Fruit fly (Drosophila melanogaster) whole organism, embryonic: ENCODE measurements around the gene Oseg1.

Experiments
- Aef1 ChIP-seq: fragments of 200-800 bp; sonication (Bioruptor generic); IDR thresholded peaks from 3 replicates; pipeline ENCODE4 v1.3.6; 2022; ENCODE audit warnings: missing biosample characterization, missing genetic modification characterization
- Antp ChIP-seq: fragments of 200-800 bp; sonication (Bioruptor generic); optimal IDR thresholded peaks from 3 replicates; lab custom pipeline; 2016; ENCODE audit warnings: missing biosample characterization, missing genetic modification characterization
- CG10147 ChIP-seq: fragments of 200-800 bp; sonication (Bioruptor generic); optimal IDR thresholded peaks from 2 replicates; lab custom pipeline; 2019; ENCODE audit warnings: missing biosample characterization, mild to moderate bottlenecking, missing genetic modification characterization, moderate library complexity
- CG11456 ChIP-seq: fragments of 200-800 bp; sonication (Bioruptor generic); IDR thresholded peaks from 3 replicates; pipeline ENCODE4 v1.3.6; 2022; ENCODE audit warnings: missing biosample characterization, missing genetic modification characterization
- CG1647 ChIP-seq: fragments of 200-800 bp; sonication (Bioruptor generic); optimal IDR thresholded peaks from 3 replicates; lab custom pipeline; 2016; ENCODE audit warnings: missing biosample characterization, missing genetic modification characterization
- CG17568 ChIP-seq: fragments of 200-800 bp; sonication (Bioruptor generic); optimal IDR thresholded peaks from 2 replicates; lab custom pipeline; 2018; ENCODE audit warnings: missing biosample characterization, mild to moderate bottlenecking, missing genetic modification characterization, moderate library complexity
- CG17829 ChIP-seq: fragments of 200-800 bp; optimal IDR thresholded peaks from 2 replicates; lab custom pipeline; 2019; ENCODE audit warnings: missing biosample characterization, mild to moderate bottlenecking, missing genetic modification characterization, moderate library complexity
- CG2129 ChIP-seq: fragments of 200-800 bp; sonication (Bioruptor generic); IDR thresholded peaks from 2 replicates; pipeline ENCODE4 v1.3.6; 2022; ENCODE audit warnings: missing biosample characterization, missing genetic modification characterization; ENCODE audit not compliant: partially characterized antibody
- CG2199 ChIP-seq: fragments of 200-800 bp; sonication (Bioruptor generic); IDR thresholded peaks from 3 replicates; pipeline ENCODE4 v1.3.6; 2022; ENCODE audit warnings: missing biosample characterization, missing genetic modification characterization
- CG30403 ChIP-seq: fragments of 200-800 bp; sonication (Bioruptor generic); optimal IDR thresholded peaks from 3 replicates; lab custom pipeline; 2016; ENCODE audit warnings: missing biosample characterization, missing genetic modification characterization
- CG31388 ChIP-seq: fragments of 200-800 bp; sonication (Bioruptor generic); optimal IDR thresholded peaks from 2 replicates; lab custom pipeline; 2016; ENCODE audit warnings: missing biosample characterization, missing genetic modification characterization
- CG3163 ChIP-seq: fragments of 200-800 bp; sonication (Bioruptor generic); optimal IDR thresholded peaks from 3 replicates; lab custom pipeline; 2016; ENCODE audit warnings: missing biosample characterization, missing genetic modification characterization
- CG32532 ChIP-seq: fragments of 200-800 bp; sonication (Bioruptor generic); IDR thresholded peaks from 2 replicates; pipeline ENCODE4 v1.3.6; 2022; ENCODE audit warnings: missing biosample characterization, missing genetic modification characterization
- CG34422 ChIP-seq: fragments of 200-800 bp; sonication (Bioruptor generic); IDR thresholded peaks from 3 replicates; pipeline ENCODE4 v1.3.6; 2022; ENCODE audit warnings: missing biosample characterization, missing genetic modification characterization
- CG4617 ChIP-seq: fragments of 200-800 bp; sonication (Bioruptor generic); optimal IDR thresholded peaks from 3 replicates; lab custom pipeline; 2016; ENCODE audit warnings: missing biosample characterization, missing genetic modification characterization, borderline replicate concordance
- CG6689 ChIP-seq: fragments of 200-800 bp; sonication (Bioruptor generic); IDR thresholded peaks from 2 replicates; pipeline ENCODE4 v1.3.6; 2022; ENCODE audit warnings: missing biosample characterization, missing genetic modification characterization
- CG7786 ChIP-seq: fragments of 200-800 bp; sonication (Bioruptor generic); optimal IDR thresholded peaks from 2 replicates; lab custom pipeline; 2016; ENCODE audit warnings: missing biosample characterization, missing genetic modification characterization
- CG9437 ChIP-seq: fragments of 200-800 bp; sonication (Bioruptor generic); optimal IDR thresholded peaks from 2 replicates; lab custom pipeline; 2018; ENCODE audit warnings: missing biosample characterization, mild to moderate bottlenecking, missing genetic modification characterization
- CG9609 ChIP-seq: fragments of 200-800 bp; sonication (Bioruptor generic); optimal IDR thresholded peaks from 3 replicates; lab custom pipeline; 2016; ENCODE audit warnings: missing biosample characterization, missing genetic modification characterization
- D ChIP-seq, 2 experiments: fragments of 200-800 bp in 1 of 2; fragments of >200 bp in 1 of 2; sonication (Bioruptor generic) in 1 of 2; optimal IDR thresholded peaks; 2 replicates in 1 of 2; 3 replicates in 1 of 2; lab custom pipeline; 2017; ENCODE audit warnings: mild to moderate bottlenecking in 1 of 2, missing biosample characterization in 1 of 2, missing genetic modification characterization in 1 of 2, missing genetic modification reagents in 1 of 2
- D19A ChIP-seq: fragments of 200-800 bp; optimal IDR thresholded peaks from 3 replicates; lab custom pipeline; 2019; ENCODE audit warnings: missing biosample characterization, mild to moderate bottlenecking, missing genetic modification characterization, moderate library complexity
- Ets97D ChIP-seq: fragments of 200-800 bp; sonication (Bioruptor generic); optimal IDR thresholded peaks from 3 replicates; lab custom pipeline; 2016; ENCODE audit warnings: missing biosample characterization, missing genetic modification characterization
- Fer1 ChIP-seq: fragments of 200-800 bp; sonication (Bioruptor generic); optimal IDR thresholded peaks from 2 replicates; lab custom pipeline; 2017; ENCODE audit warnings: missing biosample characterization, mild to moderate bottlenecking, missing genetic modification characterization
- H2.0 ChIP-seq: fragments of 200-800 bp; sonication (Bioruptor generic); IDR thresholded peaks from 2 replicates; pipeline ENCODE4 v1.3.6; 2022; ENCODE audit warnings: missing biosample characterization, missing genetic modification characterization
- HHEX ChIP-seq: fragments of 200-800 bp; sonication (Bioruptor generic); optimal IDR thresholded peaks from 3 replicates; lab custom pipeline; 2017; ENCODE audit warnings: missing biosample characterization, mild to moderate bottlenecking, missing genetic modification characterization, missing genetic modification reagents
- Hey ChIP-seq: fragments of 200-800 bp; sonication (Bioruptor generic); optimal IDR thresholded peaks from 3 replicates; lab custom pipeline; 2018; ENCODE audit warnings: missing biosample characterization, mild to moderate bottlenecking, missing genetic modification characterization
- Hr3 ChIP-seq: fragments of 200-800 bp; sonication (Bioruptor generic); optimal IDR thresholded peaks from 3 replicates; lab custom pipeline; 2016; ENCODE audit warnings: missing biosample characterization, missing genetic modification characterization
- Mad ChIP-seq: fragments of 200-800 bp; sonication (Bioruptor generic); optimal IDR thresholded peaks from 2 replicates; lab custom pipeline; 2016; ENCODE audit warnings: missing biosample characterization, missing genetic modification characterization
- Rx ChIP-seq: fragments of 200-800 bp; sonication (Bioruptor generic); IDR thresholded peaks from 2 replicates; pipeline ENCODE4 v1.3.6; 2022; ENCODE audit warnings: missing biosample characterization, missing genetic modification characterization
- Stat92E ChIP-seq, 3 experiments: fragments of >200 bp in 2 of 3; fragments of 200-800 bp in 1 of 3; sonication (Bioruptor generic) in 1 of 3; optimal IDR thresholded peaks; 2 replicates each; lab custom pipeline; 2017 to 2019; ENCODE audit warnings: missing biosample characterization in 3 of 3, missing genetic modification characterization in 3 of 3, mild to moderate bottlenecking in 1 of 3, moderate library complexity in 1 of 3
- chinmo ChIP-seq: fragments of 200-800 bp; sonication (Bioruptor generic); IDR thresholded peaks from 4 replicates; pipeline ENCODE4 v1.3.6; 2022; ENCODE audit warnings: missing biosample characterization, missing genetic modification characterization; ENCODE audit not compliant: partially characterized antibody
- chn ChIP-seq: fragments of 200-800 bp; sonication (Bioruptor generic); optimal IDR thresholded peaks from 2 replicates; lab custom pipeline; 2016; ENCODE audit warnings: missing biosample characterization, missing genetic modification characterization
- crp ChIP-seq, 2 experiments: fragments of 200-800 bp; sonication (Bioruptor generic); optimal IDR thresholded peaks; 2 replicates in 1 of 2; 3 replicates in 1 of 2; lab custom pipeline; 2017; ENCODE audit warnings: missing biosample characterization in 2 of 2, missing genetic modification characterization in 2 of 2, mild to moderate bottlenecking in 1 of 2, moderate library complexity in 1 of 2
- da ChIP-seq: fragments of 200-800 bp; sonication (Bioruptor generic); optimal IDR thresholded peaks from 2 replicates; lab custom pipeline; 2016; ENCODE audit warnings: missing biosample characterization, missing genetic modification characterization
- danr ChIP-seq: fragments of 200-800 bp; sonication (Bioruptor generic); IDR thresholded peaks from 2 replicates; pipeline ENCODE4 v1.3.6; 2022; ENCODE audit warnings: missing biosample characterization, missing genetic modification characterization
- dmrt11E ChIP-seq: fragments of 200-800 bp; sonication (Bioruptor generic); optimal IDR thresholded peaks from 3 replicates; lab custom pipeline; 2018; ENCODE audit warnings: missing biosample characterization, mild to moderate bottlenecking, missing genetic modification characterization, moderate library complexity
- dpn ChIP-seq, 2 experiments: fragments of 200-800 bp; sonication (Bioruptor generic); optimal IDR thresholded peaks; 3 replicates each; lab custom pipeline; 2016; ENCODE audit warnings: missing biosample characterization in 2 of 2, missing genetic modification characterization in 2 of 2
- esg ChIP-seq: fragments of 200-800 bp; sonication (Bioruptor generic); conservative IDR thresholded peaks from 2 replicates; pipeline ENCODE4 v1.3.6; 2022; ENCODE audit warnings: missing biosample characterization, missing genetic modification characterization
- eyg ChIP-seq: fragments of 200-800 bp; sonication (Bioruptor generic); optimal IDR thresholded peaks from 3 replicates; lab custom pipeline; 2016; ENCODE audit warnings: missing biosample characterization, missing genetic modification characterization
- ham ChIP-seq: fragments of 200-800 bp; sonication (Bioruptor generic); IDR thresholded peaks from 2 replicates; pipeline ENCODE4 v1.3.6; 2022; ENCODE audit warnings: missing biosample characterization, missing genetic modification characterization
- nmo ChIP-seq: fragments of 200-800 bp; sonication (Bioruptor generic); optimal IDR thresholded peaks from 2 replicates; lab custom pipeline; 2018; ENCODE audit warnings: missing biosample characterization, mild to moderate bottlenecking, missing genetic modification characterization, moderate library complexity
- otp ChIP-seq: fragments of 200-800 bp; sonication (Bioruptor generic); IDR thresholded peaks from 3 replicates; pipeline ENCODE4, ENCODE4 v1.3.6; 2022; ENCODE audit warnings: missing biosample characterization, missing genetic modification characterization
- prd ChIP-seq, 3 experiments: fragments of >200 bp in 2 of 3; fragments of 200-800 bp in 1 of 3; sonication (Bioruptor generic) in 1 of 3; optimal IDR thresholded peaks in 2 of 3; IDR thresholded peaks in 1 of 3; 2 replicates in 2 of 3; 3 replicates in 1 of 3; pipeline versions ENCODE4 v1.3.6 to Lab custom; 2017 to 2022; ENCODE audit warnings: missing biosample characterization in 1 of 3, missing genetic modification characterization in 1 of 3
- pum ChIP-seq: fragments of 200-800 bp; sonication (Bioruptor generic); optimal IDR thresholded peaks from 2 replicates; lab custom pipeline; 2016; ENCODE audit warnings: missing biosample characterization, missing genetic modification characterization
- pzg ChIP-seq: fragments of 200-800 bp; sonication (Bioruptor generic); optimal IDR thresholded peaks from 3 replicates; lab custom pipeline; 2018; ENCODE audit warnings: missing biosample characterization, mild to moderate bottlenecking, missing genetic modification characterization, moderate library complexity
- sens ChIP-seq: fragments of 200-800 bp; sonication (Bioruptor generic); peaks from one replicate; lab custom pipeline; 2016; ENCODE audit warnings: missing biosample characterization, missing genetic modification characterization
- tup ChIP-seq: fragments of 200-800 bp; sonication (Bioruptor generic); optimal IDR thresholded peaks from 2 replicates; lab custom pipeline; 2016; ENCODE audit warnings: missing biosample characterization, mild to moderate bottlenecking, missing genetic modification characterization, moderate library complexity
- zfh2 ChIP-seq: fragments of 200-800 bp; sonication (Bioruptor generic); optimal IDR thresholded peaks from 2 replicates; lab custom pipeline; 2016; ENCODE audit warnings: missing biosample characterization, missing genetic modification characterization

Gene Oseg1

dm6 chr3L:8398763-8399445 is 13.7 kb downstream of the Oseg1 start (continued):
- TF ChIP-seq CG17568 (no peak), Rx (GFP tag; lab: Robert Waterston, UW) (no peak), da (GFP tag; lab: Kevin White, UChicago) (no peak), CG7786 (peak; percentile 38), Ets97D (GFP tag; lab: Kevin White, UChicago) (no peak), sens (GFP tag; lab: Kevin White, UChicago) (peak; percentile 83), dmrt11E (tag; lab: Kevin White, UChicago) (peak; percentile 32), eyg (peak; percentile 16), tup (GFP tag; lab: Kevin White, UChicago) (no peak), pum (GFP tag; lab: Kevin White, UChicago) (peak; percentile 27), chn (peak; percentile 40), CG31388 (GFP tag; lab: Kevin White, UChicago) (no peak), CG1647 (peak; percentile 5), HHEX (GFP tag; lab: Kevin White, UChicago) (no peak), CG2199 (GFP tag; lab: Robert Waterston, UW) (0 out of 3 replicates have a peak, but pooled peaks have one; percentile 18), dpn (GFP tag; optimal IDR thresholded peaks at IDR 0.05; lab: Kevin White, UChicago) (peak in 1 of 2 experiments; percentile 37), H2.0 (GFP tag; lab: Robert Waterston, UW) (peak; percentile 21; the same call in 1 of the 2 replicates), ham (no peak), CG17829 (tag; lab: Kevin White, UChicago) (no peak), D19A (tag; lab: Kevin White, UChicago) (no peak), CG4617 (GFP tag; lab: Kevin White, UChicago) (no peak), chinmo (GFP tag; lab: Robert Waterston, UW) (no peak), pzg (no peak), CG11456 (peak; percentile 65; the same call in 2 of the 3 replicates), CG9609 (GFP tag; lab: Kevin White, UChicago) (no peak), D (optimal IDR thresholded peaks at IDR 0.05; lab: Kevin White, UChicago) (no peak), D (GFP tag; optimal IDR thresholded peaks at IDR 0.05; lab: Kevin White, UChicago) (no peak), CG34422 (0 out of 3 replicates have a peak, but pooled peaks have one; percentile 9), Fer1 (GFP tag; lab: Kevin White, UChicago) (no peak), otp (GFP tag; lab: Robert Waterston, UW) (0 out of 3 replicates have a peak, but pooled peaks have one; percentile 36), zfh2 (GFP tag; lab: Kevin White, UChicago) (peak; percentile 29), crp (GFP tag; optimal IDR thresholded peaks at IDR 0.05; lab: Kevin White, UChicago) (no peak), CG10147 (GFP tag; lab: Kevin White, UChicago) (no peak), Aef1 (GFP tag; lab: Robert Waterston, UW) (0 out of 3 replicates have a peak, but pooled peaks have one; percentile 16), Mad (GFP tag; lab: Kevin White, UChicago) (peak; percentile 30), nmo (GFP tag; lab: Kevin White, UChicago) (peak; percentile 16), prd (optimal IDR thresholded peaks at IDR 0.05; lab: Kevin White, UChicago) (no peak), prd (GFP tag; IDR thresholded peaks at IDR 0.05; lab: Robert Waterston, UW) (peak; percentile 70; the same call in 2 of the 3 replicates), esg (GFP tag; lab: Robert Waterston, UW) (0 out of 2 replicates have a peak, but pooled peaks have one; percentile 15), CG32532 (GFP tag; lab: Robert Waterston, UW) (peak; percentile 47; the same call in 1 of the 2 replicates), CG3163 (no peak), CG9437 (GFP tag; lab: Kevin White, UChicago) (no peak), CG2129 (GFP tag; lab: Robert Waterston, UW) (no peak), Antp (GFP tag; lab: Kevin White, UChicago) (peak; percentile 34), CG30403 (peak; percentile 34), danr (GFP tag; lab: Robert Waterston, UW) (no peak), Stat92E (GFP tag; optimal IDR thresholded peaks at IDR 0.05; lab: Kevin White, UChicago) (no peak), Hr3 (GFP tag; lab: Kevin White, UChicago) (peak; percentile 14), Hey (tag; lab: Kevin White, UChicago) (no peak), CG6689 (GFP tag; lab: Robert Waterston, UW) (peak; percentile 45; the same call in 1 of the 2 replicates)
